Worm (Caenorhabditis elegans) whole organism, L3 larva: Measurements from ENCODE around the gene twk-20.

Experiments used
- R02D3.7 ChIP-seq: fragments of 150-350 bp; optimal IDR thresholded peaks from 2 replicates; lab custom pipeline; 2014; ENCODE audit warnings: missing biosample characterization, missing genetic modification characterization
- ZK546.5 ChIP-seq: sonication (generic microtip); optimal IDR thresholded peaks from 2 replicates; lab custom pipeline; 2017; ENCODE audit warnings: missing biosample characterization, missing genetic modification characterization
- aly-2 ChIP-seq: fragments of 150-350 bp; optimal IDR thresholded peaks from 2 replicates; lab custom pipeline; 2014; ENCODE audit warnings: missing biosample characterization, missing genetic modification characterization
- ama-1 ChIP-seq: fragments of 150-350 bp; optimal IDR thresholded peaks from 2 replicates; lab custom pipeline; 2018
- ceh-16 ChIP-seq: sonication (generic microtip); optimal IDR thresholded peaks from 2 replicates; lab custom pipeline; 2017; ENCODE audit warnings: missing biosample characterization, missing genetic modification characterization
- ceh-28 ChIP-seq: fragments of 150-350 bp; optimal IDR thresholded peaks from 2 replicates; lab custom pipeline; 2014; ENCODE audit warnings: missing biosample characterization, missing genetic modification reagents, missing genetic modification characterization
- ceh-82 ChIP-seq: fragments of 150-350 bp; optimal IDR thresholded peaks from 2 replicates; lab custom pipeline; 2014; ENCODE audit warnings: missing biosample characterization, missing genetic modification characterization
- ceh-9 ChIP-seq: sonication (generic microtip); optimal IDR thresholded peaks from 2 replicates; lab custom pipeline; 2018; ENCODE audit warnings: missing biosample characterization, missing genetic modification characterization
- daf-12 ChIP-seq: fragments of 150-350 bp; optimal IDR thresholded peaks from 2 replicates; lab custom pipeline; 2014; ENCODE audit warnings: missing biosample characterization, missing genetic modification reagents, missing genetic modification characterization
- egl-27 ChIP-seq: sonication (generic microtip); optimal IDR thresholded peaks from 4 replicates; lab custom pipeline; 2017; ENCODE audit warnings: missing biosample characterization, missing genetic modification reagents, missing genetic modification characterization
- egl-5 ChIP-seq: fragments of 150-350 bp; optimal IDR thresholded peaks from 2 replicates; lab custom pipeline; 2017; ENCODE audit warnings: missing biosample characterization, missing genetic modification reagents, missing genetic modification characterization, inconsistent platforms
- elt-1 ChIP-seq: fragments of 150-350 bp; optimal IDR thresholded peaks from 2 replicates; lab custom pipeline; 2014; ENCODE audit warnings: missing biosample characterization, missing genetic modification characterization
- elt-2 ChIP-seq: sonication (generic microtip); optimal IDR thresholded peaks from 2 replicates; lab custom pipeline; 2016; ENCODE audit warnings: missing genetic modification reagents, mild to moderate bottlenecking, missing genetic modification characterization, missing compliant biosample characterization
- elt-3 ChIP-seq, 3 experiments: fragments of 150-350 bp in 1 of 3; sonication (generic microtip) in 2 of 3; optimal IDR thresholded peaks; 2 replicates in 2 of 3; 4 replicates in 1 of 3; lab custom pipeline; 2014 to 2017; ENCODE audit warnings: missing biosample characterization in 3 of 3, missing genetic modification characterization in 3 of 3
- eor-1 ChIP-seq, 2 experiments: fragments of 150-350 bp; optimal IDR thresholded peaks; 2 replicates each; lab custom pipeline; 2014 to 2018; ENCODE audit warnings: missing biosample characterization in 2 of 2, missing genetic modification characterization in 2 of 2
- fkh-10 ChIP-seq: sonication (generic microtip); optimal IDR thresholded peaks from 2 replicates; lab custom pipeline; 2017; ENCODE audit warnings: missing biosample characterization, missing genetic modification reagents, missing genetic modification characterization
- fkh-2 ChIP-seq: fragments of 150-350 bp; optimal IDR thresholded peaks from 2 replicates; lab custom pipeline; 2014; ENCODE audit warnings: missing biosample characterization, missing genetic modification reagents, missing genetic modification characterization
- fos-1 ChIP-seq: fragments of 150-350 bp; optimal IDR thresholded peaks from 2 replicates; lab custom pipeline; 2014; ENCODE audit warnings: missing biosample characterization, missing genetic modification characterization
- hmg-11 ChIP-seq: sonication (generic microtip); optimal IDR thresholded peaks from 2 replicates; lab custom pipeline; 2016; ENCODE audit warnings: missing genetic modification characterization, missing compliant biosample characterization
- jun-1 ChIP-seq: fragments of 150-350 bp; optimal IDR thresholded peaks from 2 replicates; lab custom pipeline; 2014; ENCODE audit warnings: missing biosample characterization, missing genetic modification reagents, missing genetic modification characterization
- lin-15B ChIP-seq: fragments of 150-350 bp; optimal IDR thresholded peaks from 2 replicates; lab custom pipeline; 2014; ENCODE audit warnings: missing biosample characterization, missing genetic modification characterization
- lin-39 ChIP-seq: fragments of 150-350 bp; optimal IDR thresholded peaks from 2 replicates; lab custom pipeline; 2018; ENCODE audit warnings: missing biosample characterization, missing genetic modification reagents, missing genetic modification characterization
- lsy-12 ChIP-seq: sonication (generic microtip); optimal IDR thresholded peaks from 2 replicates; lab custom pipeline; 2016; ENCODE audit warnings: mild to moderate bottlenecking, missing genetic modification characterization, missing compliant biosample characterization
- mdl-1 ChIP-seq: fragments of 150-350 bp; optimal IDR thresholded peaks from 2 replicates; lab custom pipeline; 2014; ENCODE audit warnings: missing biosample characterization, missing genetic modification characterization
- mml-1 ChIP-seq: fragments of 150-350 bp; sonication (generic microtip); optimal IDR thresholded peaks from 3 replicates; lab custom pipeline; 2014; ENCODE audit warnings: missing biosample characterization, missing genetic modification characterization
- nfya-1 ChIP-seq: sonication (generic microtip); optimal IDR thresholded peaks from 2 replicates; lab custom pipeline; 2017; ENCODE audit warnings: missing genetic modification characterization, mild to moderate bottlenecking, missing compliant biosample characterization, antibody characterized with exemption, moderate library complexity; ENCODE audit not compliant: insufficient read depth
- nhr-11 ChIP-seq: fragments of 150-350 bp; optimal IDR thresholded peaks from 2 replicates; lab custom pipeline; 2014; ENCODE audit warnings: missing biosample characterization, missing genetic modification characterization
- nhr-12 ChIP-seq: fragments of 150-350 bp; optimal IDR thresholded peaks from 2 replicates; lab custom pipeline; 2014; ENCODE audit warnings: missing biosample characterization, missing genetic modification characterization
- nhr-23 ChIP-seq: fragments of 150-350 bp; optimal IDR thresholded peaks from 2 replicates; lab custom pipeline; 2014; ENCODE audit warnings: missing biosample characterization, missing genetic modification reagents, missing genetic modification characterization
- nhr-237 ChIP-seq: fragments of 150-350 bp; optimal IDR thresholded peaks from 2 replicates; lab custom pipeline; 2014; ENCODE audit warnings: missing biosample characterization, missing genetic modification characterization
- nhr-25 ChIP-seq: sonication (generic microtip); optimal IDR thresholded peaks from 2 replicates; lab custom pipeline; 2017; ENCODE audit warnings: missing biosample characterization, missing genetic modification characterization
- nhr-28 ChIP-seq: fragments of 150-350 bp; optimal IDR thresholded peaks from 2 replicates; lab custom pipeline; 2014; ENCODE audit warnings: missing biosample characterization, missing genetic modification characterization
- nhr-43 ChIP-seq: sonication (generic microtip); optimal IDR thresholded peaks from 2 replicates; lab custom pipeline; 2016; ENCODE audit warnings: mild to moderate bottlenecking, missing genetic modification characterization, missing compliant biosample characterization; ENCODE audit not compliant: poor library complexity, severe bottlenecking
- nhr-67 ChIP-seq: fragments of 150-350 bp; optimal IDR thresholded peaks from 2 replicates; lab custom pipeline; 2014; ENCODE audit warnings: missing biosample characterization, missing genetic modification characterization
- nhr-76 ChIP-seq: fragments of 150-350 bp; sonication (generic microtip); optimal IDR thresholded peaks from 5 replicates; lab custom pipeline; 2014; ENCODE audit warnings: missing biosample characterization, missing genetic modification characterization
- nhr-77 ChIP-seq: fragments of 150-350 bp; optimal IDR thresholded peaks from 2 replicates; lab custom pipeline; 2014; ENCODE audit warnings: missing biosample characterization, missing genetic modification characterization
- pha-4 ChIP-seq: fragments of 150-350 bp; optimal IDR thresholded peaks from 2 replicates; lab custom pipeline; 2014; ENCODE audit warnings: missing biosample characterization, missing genetic modification reagents, missing genetic modification characterization
- pqm-1 ChIP-seq: fragments of 150-350 bp; optimal IDR thresholded peaks from 2 replicates; lab custom pipeline; 2017; ENCODE audit warnings: missing biosample characterization, missing genetic modification characterization, inconsistent platforms
- sea-2 ChIP-seq: fragments of 150-350 bp; sonication (generic microtip); optimal IDR thresholded peaks from 4 replicates; lab custom pipeline; 2014; ENCODE audit warnings: missing biosample characterization, missing genetic modification reagents, missing genetic modification characterization
- skn-1 ChIP-seq: fragments of 150-350 bp; optimal IDR thresholded peaks from 2 replicates; lab custom pipeline; 2014; ENCODE audit warnings: missing biosample characterization, missing genetic modification characterization
- snpc-4 ChIP-seq: fragments of 150-350 bp; optimal IDR thresholded peaks from 2 replicates; lab custom pipeline; 2014; ENCODE audit warnings: missing biosample characterization, missing genetic modification characterization
- tbx-2 ChIP-seq: sonication (generic microtip); optimal IDR thresholded peaks from 2 replicates; lab custom pipeline; 2016; ENCODE audit warnings: mild to moderate bottlenecking, missing genetic modification characterization, missing compliant biosample characterization
- unc-39 ChIP-seq: sonication (generic microtip); optimal IDR thresholded peaks from 4 replicates; lab custom pipeline; 2017; ENCODE audit warnings: missing biosample characterization, missing genetic modification characterization
- unc-62 ChIP-seq: fragments of 150-350 bp; sonication (generic microtip); optimal IDR thresholded peaks from 4 replicates; lab custom pipeline; 2014; ENCODE audit warnings: missing biosample characterization, missing genetic modification reagents, missing genetic modification characterization
- zag-1 ChIP-seq: fragments of 150-350 bp; optimal IDR thresholded peaks from 2 replicates; lab custom pipeline; 2014; ENCODE audit warnings: missing biosample characterization, missing genetic modification characterization
- ztf-11 ChIP-seq: fragments of 150-350 bp; optimal IDR thresholded peaks from 2 replicates; lab custom pipeline; 2014; ENCODE audit warnings: missing biosample characterization, missing genetic modification characterization
- ztf-4 ChIP-seq: fragments of 150-350 bp; optimal IDR thresholded peaks from 2 replicates; lab custom pipeline; 2014; ENCODE audit warnings: missing biosample characterization, missing genetic modification characterization

twk-20 gene

DNA sequence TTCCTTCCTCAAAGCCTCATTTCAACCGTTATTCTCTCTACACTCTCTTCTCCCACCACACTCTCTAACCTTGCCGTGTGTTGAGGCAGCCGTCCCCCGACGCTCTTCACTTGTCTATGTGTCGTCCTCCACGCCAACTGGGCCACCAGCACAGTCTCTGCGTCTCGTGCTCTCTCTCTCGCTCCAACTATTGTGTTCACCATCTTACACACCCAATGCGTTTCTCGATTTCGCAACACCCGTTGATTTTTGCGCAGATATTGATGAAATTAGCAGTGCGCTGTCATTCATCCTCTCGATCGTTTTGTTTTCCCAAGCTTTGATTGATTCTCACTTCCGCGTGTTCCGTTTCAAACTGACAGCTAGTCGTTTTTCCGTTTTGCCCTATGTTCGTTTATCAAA, 47.4 kb downstream of the twk-20 start:
- TF ChIP-seq elt-1, result peak; percentile 43
- TF ChIP-seq nhr-11 (tag; lab: Kevin White, UChicago), result no peak
- TF ChIP-seq tbx-2, result peak; percentile 54
- TF ChIP-seq lsy-12 (tag; lab: Kevin White, UChicago), result no peak
- no peak for TF ChIP-seq pqm-1 (tag; lab: Kevin White, UChicago)
- TF ChIP-seq nhr-12 (tag; lab: Kevin White, UChicago), result no peak
- TF ChIP-seq ceh-9 (tag; lab: Kevin White, UChicago), result no peak
- no peak for TF ChIP-seq nhr-76 (tag; lab: Kevin White, UChicago)
- no peak for TF ChIP-seq nhr-237
- TF ChIP-seq ama-1 (lab: Kevin White, UChicago), result no peak
- TF ChIP-seq nhr-23 (tag; lab: Kevin White, UChicago), result peak; percentile 71
- no peak for TF ChIP-seq mml-1
- TF ChIP-seq ztf-4, result no peak
- no peak for TF ChIP-seq ceh-16 (tag; lab: Kevin White, UChicago)
- peak; percentile 24 for TF ChIP-seq sea-2 (GFP tag; lab: Kevin White, UChicago)
- TF ChIP-seq jun-1, result no peak
- TF ChIP-seq fkh-10 (GFP tag; lab: Kevin White, UChicago), result no peak
- TF ChIP-seq ZK546.5 (tag; lab: Kevin White, UChicago), result no peak
- TF ChIP-seq ztf-11, result no peak
- no peak for TF ChIP-seq ceh-82 (tag; lab: Kevin White, UChicago)
- TF ChIP-seq lin-15B (tag; lab: Kevin White, UChicago), result peak; percentile 15
- TF ChIP-seq zag-1 (tag; lab: Kevin White, UChicago), result peak; percentile 1
- TF ChIP-seq nfya-1 (tag; lab: Kevin White, UChicago), result peak; percentile 75
- TF ChIP-seq eor-1 (tag; optimal IDR thresholded peaks at IDR 0.05; lab: Kevin White, UChicago), result no peak
- TF ChIP-seq unc-39 (tag; lab: Kevin White, UChicago), result no peak
- no peak for TF ChIP-seq egl-27 (tag; lab: Kevin White, UChicago)
- peak; percentile 90 for TF ChIP-seq hmg-11
- no peak for TF ChIP-seq nhr-67 (tag; lab: Kevin White, UChicago)
- no peak for TF ChIP-seq daf-12 (tag; lab: Kevin White, UChicago)
- TF ChIP-seq egl-5 (tag; lab: Kevin White, UChicago), result peak; percentile 75
- TF ChIP-seq aly-2 (tag; lab: Kevin White, UChicago), result no peak
- TF ChIP-seq mdl-1 (tag; lab: Kevin White, UChicago), result peak; percentile 5
- TF ChIP-seq fkh-2 (tag; lab: Kevin White, UChicago), result no peak
- TF ChIP-seq ceh-28, result peak; percentile 49
- no peak for TF ChIP-seq elt-3 (tag; optimal IDR thresholded peaks at IDR 0.05; lab: Kevin White, UChicago)
- TF ChIP-seq nhr-77 (tag; lab: Kevin White, UChicago), result no peak
- TF ChIP-seq lin-39, result peak; percentile 91
- TF ChIP-seq nhr-25 (tag; lab: Kevin White, UChicago), result peak; percentile 90
- TF ChIP-seq elt-2 (tag; lab: Kevin White, UChicago), result peak; percentile 22
- peak; percentile 36 for TF ChIP-seq R02D3.7 (tag; lab: Kevin White, UChicago)
- TF ChIP-seq snpc-4 (tag; lab: Kevin White, UChicago), result peak; percentile 31
- TF ChIP-seq fos-1 (tag; lab: Kevin White, UChicago), result no peak
- peak; percentile 85 for TF ChIP-seq unc-62 (GFP tag; lab: Kevin White, UChicago)
- peak; percentile 20 for TF ChIP-seq pha-4 (tag; lab: Kevin White, UChicago)
- TF ChIP-seq skn-1 (tag; lab: Kevin White, UChicago), result no peak
- no peak for TF ChIP-seq nhr-43
- TF ChIP-seq nhr-28 (tag; lab: Kevin White, UChicago), result no peak
